Fruit fly (Drosophila melanogaster) Kc167 (cell line): ENCODE results near the gene CG8891.

Experiments used
- Myc ChIP-seq: fragments of >200 bp; optimal IDR thresholded peaks from 2 replicates; lab custom pipeline; 2017; ENCODE audit warnings: missing external identifiers
- psq ChIP-seq: fragments of >200 bp; optimal IDR thresholded peaks from 2 replicates; lab custom pipeline; 2017; ENCODE audit warnings: missing external identifiers

DNA sequence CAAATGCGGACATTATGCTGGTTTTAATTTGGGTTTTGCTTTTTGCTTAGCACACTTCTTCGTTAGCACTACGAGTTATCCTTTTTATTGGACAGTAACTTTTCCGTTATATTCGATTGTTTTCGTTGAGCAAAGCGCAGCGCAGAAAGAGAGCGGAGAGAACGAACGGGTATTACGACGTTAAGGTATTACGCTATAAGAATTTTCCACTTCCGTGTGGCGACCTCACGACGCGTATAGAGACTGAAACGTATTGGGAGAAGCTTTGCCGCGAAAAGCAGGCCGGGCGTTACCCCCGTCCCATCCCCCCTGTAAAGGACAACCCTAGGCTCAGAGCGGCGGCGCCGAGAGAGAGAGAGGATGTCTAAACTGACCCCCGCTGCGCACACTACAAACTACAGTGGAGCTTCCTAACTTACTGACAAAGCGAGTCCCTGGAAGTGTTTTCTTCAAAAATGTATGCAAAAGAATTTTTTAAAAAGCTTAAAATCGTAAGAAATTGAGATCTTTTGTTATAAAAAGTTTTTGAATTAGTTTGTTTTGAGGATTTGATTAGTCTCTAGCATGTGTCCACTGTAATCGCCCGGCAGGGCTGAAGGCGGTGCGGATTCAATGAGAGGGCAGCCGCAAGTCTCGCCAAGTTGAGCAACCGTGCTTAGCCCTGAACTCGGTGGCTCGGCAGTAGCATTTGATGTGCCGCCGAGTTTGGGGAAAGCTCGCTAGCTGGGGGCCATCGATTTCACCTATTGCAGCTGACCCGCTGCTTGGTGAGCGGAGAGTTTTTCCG is 25.7 kb upstream of the CG8891 start:
- no peak for TF ChIP-seq psq
- TF ChIP-seq Myc = no peak
